Worm (Caenorhabditis elegans): ENCODE data around the gene Y75B8A.18.

ce11 chrIII:12235359-12235758, 9.3 kb upstream of the Y75B8A.18 start:
- TF ChIP-seq lin-13 (tag; optimal IDR thresholded peaks at IDR 0.05), result no peak
- no peak for TF ChIP-seq mep-1 (tag; optimal IDR thresholded peaks at IDR 0.05)
- TF ChIP-seq ztf-11 (tag; optimal IDR thresholded peaks at IDR 0.05), result no peak
- TF ChIP-seq nhr-12 (tag; optimal IDR thresholded peaks at IDR 0.05), result no peak
- no peak for TF ChIP-seq unc-120 (tag; optimal IDR thresholded peaks at IDR 0.05; ENCODE audit: poor library complexity, severe bottlenecking)

All from whole organism, mixed stage, embryonic.